Worm (Caenorhabditis elegans) whole organism, L3 larva: ENCODE results near the gene C08F1.10.
"Not testable (repeated sequence)": the region's sequence is repeated elsewhere in the genome, so short reads cannot be mapped to it uniquely, and the experiment has no call there.

Experiments used
- R02D3.7 ChIP-seq: fragments of 150-350 bp; optimal IDR thresholded peaks from 2 replicates; lab custom pipeline; 2014; ENCODE audit warnings: missing biosample characterization, missing genetic modification characterization
- ZK546.5 ChIP-seq: sonication (generic microtip); optimal IDR thresholded peaks from 2 replicates; lab custom pipeline; 2017; ENCODE audit warnings: missing biosample characterization, missing genetic modification characterization
- aly-2 ChIP-seq: fragments of 150-350 bp; optimal IDR thresholded peaks from 2 replicates; lab custom pipeline; 2014; ENCODE audit warnings: missing biosample characterization, missing genetic modification characterization
- ama-1 ChIP-seq: fragments of 150-350 bp; optimal IDR thresholded peaks from 2 replicates; lab custom pipeline; 2018
- ceh-16 ChIP-seq: sonication (generic microtip); optimal IDR thresholded peaks from 2 replicates; lab custom pipeline; 2017; ENCODE audit warnings: missing biosample characterization, missing genetic modification characterization
- ceh-82 ChIP-seq: fragments of 150-350 bp; optimal IDR thresholded peaks from 2 replicates; lab custom pipeline; 2014; ENCODE audit warnings: missing biosample characterization, missing genetic modification characterization
- egl-27 ChIP-seq: sonication (generic microtip); optimal IDR thresholded peaks from 4 replicates; lab custom pipeline; 2017; ENCODE audit warnings: missing biosample characterization, missing genetic modification reagents, missing genetic modification characterization
- egl-5 ChIP-seq: fragments of 150-350 bp; optimal IDR thresholded peaks from 2 replicates; lab custom pipeline; 2017; ENCODE audit warnings: missing biosample characterization, missing genetic modification reagents, missing genetic modification characterization, inconsistent platforms
- elt-1 ChIP-seq: fragments of 150-350 bp; optimal IDR thresholded peaks from 2 replicates; lab custom pipeline; 2014; ENCODE audit warnings: missing biosample characterization, missing genetic modification characterization
- elt-2 ChIP-seq: sonication (generic microtip); optimal IDR thresholded peaks from 2 replicates; lab custom pipeline; 2016; ENCODE audit warnings: missing genetic modification reagents, mild to moderate bottlenecking, missing genetic modification characterization, missing compliant biosample characterization
- elt-3 ChIP-seq, 3 experiments: fragments of 150-350 bp in 1 of 3; sonication (generic microtip) in 2 of 3; optimal IDR thresholded peaks; 2 replicates in 2 of 3; 4 replicates in 1 of 3; lab custom pipeline; 2014 to 2017; ENCODE audit warnings: missing biosample characterization in 3 of 3, missing genetic modification characterization in 3 of 3
- eor-1 ChIP-seq, 2 experiments: fragments of 150-350 bp; optimal IDR thresholded peaks; 2 replicates each; lab custom pipeline; 2014 to 2018; ENCODE audit warnings: missing biosample characterization in 2 of 2, missing genetic modification characterization in 2 of 2
- fkh-10 ChIP-seq: sonication (generic microtip); optimal IDR thresholded peaks from 2 replicates; lab custom pipeline; 2017; ENCODE audit warnings: missing biosample characterization, missing genetic modification reagents, missing genetic modification characterization
- fos-1 ChIP-seq: fragments of 150-350 bp; optimal IDR thresholded peaks from 2 replicates; lab custom pipeline; 2014; ENCODE audit warnings: missing biosample characterization, missing genetic modification characterization
- hmg-11 ChIP-seq: sonication (generic microtip); optimal IDR thresholded peaks from 2 replicates; lab custom pipeline; 2016; ENCODE audit warnings: missing genetic modification characterization, missing compliant biosample characterization
- lin-15B ChIP-seq: fragments of 150-350 bp; optimal IDR thresholded peaks from 2 replicates; lab custom pipeline; 2014; ENCODE audit warnings: missing biosample characterization, missing genetic modification characterization
- lin-39 ChIP-seq: fragments of 150-350 bp; optimal IDR thresholded peaks from 2 replicates; lab custom pipeline; 2018; ENCODE audit warnings: missing biosample characterization, missing genetic modification reagents, missing genetic modification characterization
- lsy-12 ChIP-seq: sonication (generic microtip); optimal IDR thresholded peaks from 2 replicates; lab custom pipeline; 2016; ENCODE audit warnings: mild to moderate bottlenecking, missing genetic modification characterization, missing compliant biosample characterization
- mdl-1 ChIP-seq: fragments of 150-350 bp; optimal IDR thresholded peaks from 2 replicates; lab custom pipeline; 2014; ENCODE audit warnings: missing biosample characterization, missing genetic modification characterization
- nfya-1 ChIP-seq: sonication (generic microtip); optimal IDR thresholded peaks from 2 replicates; lab custom pipeline; 2017; ENCODE audit warnings: missing genetic modification characterization, mild to moderate bottlenecking, missing compliant biosample characterization, antibody characterized with exemption, moderate library complexity; ENCODE audit not compliant: insufficient read depth
- nhr-11 ChIP-seq: fragments of 150-350 bp; optimal IDR thresholded peaks from 2 replicates; lab custom pipeline; 2014; ENCODE audit warnings: missing biosample characterization, missing genetic modification characterization
- nhr-237 ChIP-seq: fragments of 150-350 bp; optimal IDR thresholded peaks from 2 replicates; lab custom pipeline; 2014; ENCODE audit warnings: missing biosample characterization, missing genetic modification characterization
- nhr-25 ChIP-seq: sonication (generic microtip); optimal IDR thresholded peaks from 2 replicates; lab custom pipeline; 2017; ENCODE audit warnings: missing biosample characterization, missing genetic modification characterization
- nhr-28 ChIP-seq: fragments of 150-350 bp; optimal IDR thresholded peaks from 2 replicates; lab custom pipeline; 2014; ENCODE audit warnings: missing biosample characterization, missing genetic modification characterization
- nhr-43 ChIP-seq: sonication (generic microtip); optimal IDR thresholded peaks from 2 replicates; lab custom pipeline; 2016; ENCODE audit warnings: mild to moderate bottlenecking, missing genetic modification characterization, missing compliant biosample characterization; ENCODE audit not compliant: poor library complexity, severe bottlenecking
- nhr-67 ChIP-seq: fragments of 150-350 bp; optimal IDR thresholded peaks from 2 replicates; lab custom pipeline; 2014; ENCODE audit warnings: missing biosample characterization, missing genetic modification characterization
- nhr-77 ChIP-seq: fragments of 150-350 bp; optimal IDR thresholded peaks from 2 replicates; lab custom pipeline; 2014; ENCODE audit warnings: missing biosample characterization, missing genetic modification characterization
- pha-4 ChIP-seq: fragments of 150-350 bp; optimal IDR thresholded peaks from 2 replicates; lab custom pipeline; 2014; ENCODE audit warnings: missing biosample characterization, missing genetic modification reagents, missing genetic modification characterization
- pqm-1 ChIP-seq: fragments of 150-350 bp; optimal IDR thresholded peaks from 2 replicates; lab custom pipeline; 2017; ENCODE audit warnings: missing biosample characterization, missing genetic modification characterization, inconsistent platforms
- skn-1 ChIP-seq: fragments of 150-350 bp; optimal IDR thresholded peaks from 2 replicates; lab custom pipeline; 2014; ENCODE audit warnings: missing biosample characterization, missing genetic modification characterization
- snpc-4 ChIP-seq: fragments of 150-350 bp; optimal IDR thresholded peaks from 2 replicates; lab custom pipeline; 2014; ENCODE audit warnings: missing biosample characterization, missing genetic modification characterization
- tbx-2 ChIP-seq: sonication (generic microtip); optimal IDR thresholded peaks from 2 replicates; lab custom pipeline; 2016; ENCODE audit warnings: mild to moderate bottlenecking, missing genetic modification characterization, missing compliant biosample characterization
- unc-39 ChIP-seq: sonication (generic microtip); optimal IDR thresholded peaks from 4 replicates; lab custom pipeline; 2017; ENCODE audit warnings: missing biosample characterization, missing genetic modification characterization
- unc-62 ChIP-seq: fragments of 150-350 bp; sonication (generic microtip); optimal IDR thresholded peaks from 4 replicates; lab custom pipeline; 2014; ENCODE audit warnings: missing biosample characterization, missing genetic modification reagents, missing genetic modification characterization
- ztf-11 ChIP-seq: fragments of 150-350 bp; optimal IDR thresholded peaks from 2 replicates; lab custom pipeline; 2014; ENCODE audit warnings: missing biosample characterization, missing genetic modification characterization
- ztf-4 ChIP-seq: fragments of 150-350 bp; optimal IDR thresholded peaks from 2 replicates; lab custom pipeline; 2014; ENCODE audit warnings: missing biosample characterization, missing genetic modification characterization

Gene C08F1.10

ce11 chrII:1786209-1786608 is at the start of gene C08F1.10:
Gene C08F1.10 (minus strand): TSS chrII:1786309.
- TF ChIP-seq nfya-1 (tag; lab: Kevin White, UChicago) (no peak), skn-1 (no peak), egl-27 (tag; lab: Kevin White, UChicago) (no peak), nhr-25 (tag; lab: Kevin White, UChicago) (no peak), nhr-11 (tag; lab: Kevin White, UChicago) (no peak), aly-2 (tag; lab: Kevin White, UChicago) (no peak), snpc-4 (tag; lab: Kevin White, UChicago) (no peak), nhr-237 (tag; lab: Kevin White, UChicago) (no peak), egl-5 (tag; lab: Kevin White, UChicago) (no peak), ztf-11 (tag; lab: Kevin White, UChicago) (no peak)

ce11 chrII:1831883-1832388 is 45.8 kb upstream of the C08F1.10 start, which contains the start of gene math-39:
Gene math-39 (plus strand): TSS chrII:1832338.
- TF ChIP-seq pqm-1 (tag; lab: Kevin White, UChicago) (no peak), elt-2 (peak; percentile 51), fos-1 (tag; lab: Kevin White, UChicago) (no peak), fkh-10 (no peak), R02D3.7 (tag; lab: Kevin White, UChicago) (no peak)

- TF ChIP-seq R02D3.7 (tag; lab: Kevin White, UChicago) (no peak), mdl-1 (no peak), pqm-1 (tag; lab: Kevin White, UChicago) (peak; percentile 41), elt-2 (peak; percentile 62), fos-1 (tag; lab: Kevin White, UChicago) (no peak), eor-1 (tag; optimal IDR thresholded peaks at IDR 0.05; lab: Kevin White, UChicago) (no peak), nfya-1 (tag; lab: Kevin White, UChicago) (no peak)
These were observed 44.1 kb upstream of the C08F1.10 start, which contains the start of gene math-40 for ce11 chrII:1830182-1830682. Gene math-40 (plus strand): TSS chrII:1830632.

ce11 chrII:1824329-1824728 is 38.2 kb upstream of the C08F1.10 start, which contains the start of gene math-41:
Gene math-41 (plus strand): TSS chrII:1824629.
- not testable (repeated sequence) for TF ChIP-seq lin-15B; unc-39 (tag; lab: Kevin White, UChicago); nhr-43 (tag; lab: Kevin White, UChicago)

- TF ChIP-seq elt-2: peak; percentile 57
These were observed 37.5 kb upstream of the C08F1.10 start for ce11 chrII:1823597-1823996.

- no peak for TF ChIP-seq R02D3.7 (tag; lab: Kevin White, UChicago)
- TF ChIP-seq ceh-16 (tag; lab: Kevin White, UChicago): no peak
- TF ChIP-seq nhr-77 (tag; lab: Kevin White, UChicago): no peak
- TF ChIP-seq elt-3 (tag; optimal IDR thresholded peaks at IDR 0.05; lab: Kevin White, UChicago): no peak
- no peak for TF ChIP-seq unc-39 (tag; lab: Kevin White, UChicago)
- TF ChIP-seq pha-4 (tag; lab: Kevin White, UChicago): no peak
- TF ChIP-seq nhr-28 (tag; lab: Kevin White, UChicago): no peak
- TF ChIP-seq lin-39 (tag; lab: Kevin White, UChicago): no peak
- no peak for TF ChIP-seq nhr-67 (tag; lab: Kevin White, UChicago)
- no peak for TF ChIP-seq ama-1 (lab: Kevin White, UChicago)
- TF ChIP-seq nhr-237 (tag; lab: Kevin White, UChicago): no peak
These were observed 34.7 kb upstream of the C08F1.10 start, which contains the start of gene fbxa-3 for ce11 chrII:1820774-1821173. Gene fbxa-3 (minus strand): TSS chrII:1820874.

ce11 chrII:1819944-1820570 is 33.9 kb upstream of the C08F1.10 start, which contains the start of gene fbxc-19:
Gene fbxc-19 (plus strand): TSS chrII:1820479.
- TF ChIP-seq nhr-67 (tag; lab: Kevin White, UChicago) (no peak), nfya-1 (tag; lab: Kevin White, UChicago) (peak; percentile 42), tbx-2 (tag; lab: Kevin White, UChicago) (no peak), lin-15B (peak; percentile 21), ama-1 (lab: Kevin White, UChicago) (no peak), unc-62 (GFP tag; lab: Kevin White, UChicago) (no peak), ceh-82 (tag; lab: Kevin White, UChicago) (no peak), snpc-4 (tag; lab: Kevin White, UChicago) (no peak), elt-2 (peak; percentile 99), nhr-11 (tag; lab: Kevin White, UChicago) (no peak), aly-2 (tag; lab: Kevin White, UChicago) (no peak), nhr-77 (tag; lab: Kevin White, UChicago) (peak; percentile 31), ZK546.5 (no peak), hmg-11 (peak; percentile 14), elt-1 (tag; lab: Kevin White, UChicago) (no peak), lsy-12 (no peak), ztf-4 (tag; lab: Kevin White, UChicago) (no peak), nhr-25 (tag; lab: Kevin White, UChicago) (no peak), nhr-28 (tag; lab: Kevin White, UChicago) (no peak), nhr-237 (tag; lab: Kevin White, UChicago) (no peak), egl-27 (tag; lab: Kevin White, UChicago) (no peak), fkh-10 (no peak), elt-3 (tag; optimal IDR thresholded peaks at IDR 0.05; lab: Kevin White, UChicago) (no peak)
